Worm (Caenorhabditis elegans) whole organism, L4 larva: ENCODE data around the gene T11F9.7.
"Not testable (repeated sequence)": the region's sequence is repeated elsewhere in the genome, so short reads cannot be mapped to it uniquely, and the experiment has no call there.

ENCODE experiments used
- F10B5.3 ChIP-seq: sonication (generic microtip); optimal IDR thresholded peaks from 2 replicates; lab custom pipeline; 2016; ENCODE audit warnings: mild to moderate bottlenecking, missing genetic modification characterization, missing compliant biosample characterization
- F37D6.2 ChIP-seq: sonication (generic microtip); optimal IDR thresholded peaks from 2 replicates; lab custom pipeline; 2016; ENCODE audit warnings: mild to moderate bottlenecking, missing genetic modification characterization, missing compliant biosample characterization
- T26A8.4 ChIP-seq: fragments of 200-800 bp; sonication (Bioruptor generic); IDR thresholded peaks from 2 replicates; pipeline ENCODE4 v1.3.6; 2022; ENCODE audit warnings: missing genetic modification characterization, missing compliant biosample characterization
- ZK337.2 ChIP-seq: fragments of 200-800 bp; sonication (Bioruptor generic); IDR thresholded peaks from 2 replicates; pipeline ENCODE4 v1.3.6; 2022; ENCODE audit warnings: missing genetic modification reagents, missing genetic modification characterization, missing compliant biosample characterization
- ZK546.5 ChIP-seq, 2 experiments: sonication (generic microtip); optimal IDR thresholded peaks; 2 replicates each; lab custom pipeline; 2017; ENCODE audit warnings: missing biosample characterization in 2 of 2, missing genetic modification characterization in 2 of 2
- attf-4 ChIP-seq: sonication (generic microtip); optimal IDR thresholded peaks from 3 replicates; lab custom pipeline; 2017; ENCODE audit warnings: missing biosample characterization, missing genetic modification characterization
- ceh-20 ChIP-seq: fragments of 200-800 bp; sonication (Bioruptor generic); IDR thresholded peaks from 2 replicates; pipeline ENCODE4 v1.3.6; 2022; ENCODE audit warnings: missing genetic modification reagents, missing genetic modification characterization, missing compliant biosample characterization
- ceh-28 ChIP-seq: fragments of 150-350 bp; optimal IDR thresholded peaks from 2 replicates; lab custom pipeline; 2014; ENCODE audit warnings: missing biosample characterization, missing genetic modification reagents, missing genetic modification characterization
- ceh-32 ChIP-seq: sonication (generic microtip); optimal IDR thresholded peaks from 2 replicates; lab custom pipeline; 2016; ENCODE audit warnings: mild to moderate bottlenecking, missing genetic modification characterization, missing compliant biosample characterization; ENCODE audit not compliant: poor library complexity
- ceh-44 ChIP-seq: fragments of 200-800 bp; sonication (Bioruptor generic); IDR thresholded peaks from 2 replicates; pipeline ENCODE4 v1.3.6; 2022; ENCODE audit warnings: missing genetic modification reagents, missing genetic modification characterization, missing compliant biosample characterization
- ces-1 ChIP-seq: fragments of 150-350 bp; sonication (generic microtip); optimal IDR thresholded peaks from 4 replicates; lab custom pipeline; 2014; ENCODE audit warnings: missing biosample characterization, missing genetic modification reagents, missing genetic modification characterization
- cey-2 ChIP-seq: sonication (generic microtip); optimal IDR thresholded peaks from 3 replicates; lab custom pipeline; 2017; ENCODE audit warnings: missing genetic modification characterization, mild to moderate bottlenecking, missing compliant biosample characterization, antibody characterized with exemption, borderline replicate concordance; ENCODE audit not compliant: insufficient read depth
- ctbp-1 ChIP-seq: fragments of 200-800 bp; sonication (Bioruptor generic); IDR thresholded peaks from 2 replicates; pipeline ENCODE4 v1.3.6; 2022; ENCODE audit warnings: missing genetic modification reagents, missing genetic modification characterization, missing compliant biosample characterization
- daf-12 ChIP-seq: fragments of 150-350 bp; optimal IDR thresholded peaks from 2 replicates; lab custom pipeline; 2014; ENCODE audit warnings: missing biosample characterization, missing genetic modification reagents, missing genetic modification characterization
- daf-16 ChIP-seq, 3 experiments: sonication (generic microtip); optimal IDR thresholded peaks; 2 replicates each; lab custom pipeline; 2016 to 2017; ENCODE audit warnings: missing genetic modification characterization in 3 of 3, missing genetic modification reagents in 3 of 3, mild to moderate bottlenecking in 2 of 3, missing compliant biosample characterization in 2 of 3, missing biosample characterization in 1 of 3, moderate library complexity in 1 of 3
- daf-19 ChIP-seq: fragments of 200-800 bp; sonication (Bioruptor generic); conservative IDR thresholded peaks from 2 replicates; pipeline ENCODE4 v1.3.6; 2022; ENCODE audit warnings: missing genetic modification characterization, missing compliant biosample characterization
- dmd-8 ChIP-seq: fragments of 200-800 bp; sonication (Bioruptor generic); IDR thresholded peaks from 2 replicates; pipeline ENCODE4 v1.3.6; 2022; ENCODE audit warnings: missing genetic modification characterization, missing compliant biosample characterization
- dpl-1 ChIP-seq: fragments of 150-350 bp; optimal IDR thresholded peaks from 2 replicates; lab custom pipeline; 2014; ENCODE audit warnings: missing biosample characterization, missing genetic modification reagents, missing genetic modification characterization
- dve-1 ChIP-seq: sonication (generic microtip); optimal IDR thresholded peaks from 2 replicates; lab custom pipeline; 2017; ENCODE audit warnings: antibody characterized with exemption, mild to moderate bottlenecking, missing genetic modification characterization, missing compliant biosample characterization; ENCODE audit not compliant: insufficient read depth
- egl-43 ChIP-seq: fragments of 200-800 bp; sonication (Bioruptor generic); IDR thresholded peaks from 2 replicates; pipeline ENCODE4 v1.3.6; 2022; ENCODE audit warnings: missing genetic modification reagents, missing genetic modification characterization, missing compliant biosample characterization
- fkh-10 ChIP-seq: fragments of 150-350 bp; optimal IDR thresholded peaks from 2 replicates; lab custom pipeline; 2014; ENCODE audit warnings: missing biosample characterization, missing genetic modification reagents, missing genetic modification characterization
- hif-1 ChIP-seq, 2 experiments: sonication (generic microtip); optimal IDR thresholded peaks; 2 replicates each; lab custom pipeline; 2016 to 2017; ENCODE audit warnings: missing compliant biosample characterization in 2 of 2, missing genetic modification characterization in 2 of 2, missing genetic modification reagents in 2 of 2, missing genotype in 2 of 2, mild to moderate bottlenecking in 1 of 2
- hlh-11 ChIP-seq: fragments of 200-800 bp; sonication (Bioruptor generic); optimal IDR thresholded peaks from 2 replicates; lab custom pipeline; 2018; ENCODE audit warnings: mild to moderate bottlenecking, missing genetic modification characterization, missing compliant biosample characterization
- hlh-30 ChIP-seq: sonication (generic microtip); optimal IDR thresholded peaks from 2 replicates; lab custom pipeline; 2017; ENCODE audit warnings: antibody characterized with exemption, mild to moderate bottlenecking, missing genetic modification characterization, missing compliant biosample characterization; ENCODE audit not compliant: insufficient read depth
- lim-7 ChIP-seq: fragments of 200-800 bp; sonication (Bioruptor generic); IDR thresholded peaks from 2 replicates; pipeline ENCODE4 v1.3.6; 2022; ENCODE audit warnings: missing genetic modification characterization, missing compliant biosample characterization
- lin-29 ChIP-seq: fragments of 200-800 bp; sonication (Bioruptor generic); IDR thresholded peaks from 2 replicates; pipeline ENCODE4 v1.3.6; 2022; ENCODE audit warnings: missing genetic modification reagents, missing genetic modification characterization, missing compliant biosample characterization
- lin-38 ChIP-seq: fragments of 200-800 bp; sonication (Bioruptor generic); IDR thresholded peaks from 2 replicates; pipeline ENCODE4 v1.3.6; 2022; ENCODE audit warnings: missing genetic modification reagents, missing genetic modification characterization, missing compliant biosample characterization
- madf-5 ChIP-seq, 2 experiments: fragments of 200-800 bp; sonication (Bioruptor generic); IDR thresholded peaks; 2 replicates each; pipeline ENCODE4 v1.3.6; 2022; ENCODE audit warnings: missing compliant biosample characterization in 2 of 2, missing genetic modification characterization in 2 of 2
- madf-9 ChIP-seq: fragments of 200-800 bp; sonication (Bioruptor generic); conservative IDR thresholded peaks from 2 replicates; pipeline ENCODE4 v1.3.6; 2022; ENCODE audit warnings: missing genetic modification reagents, missing genetic modification characterization, missing compliant biosample characterization
- mdt-29 ChIP-seq: fragments of 200-800 bp; sonication (Bioruptor generic); IDR thresholded peaks from 2 replicates; pipeline ENCODE4 v1.3.6; 2022; ENCODE audit warnings: missing genetic modification reagents, missing genetic modification characterization, missing compliant biosample characterization
- mxl-2 ChIP-seq: fragments of 200-800 bp; sonication (Bioruptor generic); conservative IDR thresholded peaks from 2 replicates; pipeline ENCODE4 v1.3.6; 2022; ENCODE audit warnings: missing genetic modification reagents, missing genetic modification characterization, missing compliant biosample characterization
- nhr-102 ChIP-seq: sonication (generic microtip); optimal IDR thresholded peaks from 2 replicates; lab custom pipeline; 2016; ENCODE audit warnings: mild to moderate bottlenecking, missing genetic modification characterization, moderate library complexity, missing compliant biosample characterization
- nhr-48 ChIP-seq: sonication (generic microtip); optimal IDR thresholded peaks from 2 replicates; lab custom pipeline; 2016; ENCODE audit warnings: mild to moderate bottlenecking, missing genetic modification characterization, missing compliant biosample characterization
- nhr-77 ChIP-seq: fragments of 150-350 bp; optimal IDR thresholded peaks from 2 replicates; lab custom pipeline; 2014; ENCODE audit warnings: missing biosample characterization, missing genetic modification characterization
- pha-4 ChIP-seq, 2 experiments: fragments of 150-350 bp in 1 of 2; fragments of 200-800 bp in 1 of 2; sonication (Bioruptor generic) in 1 of 2; IDR thresholded peaks in 1 of 2; optimal IDR thresholded peaks in 1 of 2; 2 replicates each; pipeline versions ENCODE4 v1.3.6 to Lab custom; 2014 to 2022; ENCODE audit warnings: missing genetic modification characterization in 2 of 2, missing genetic modification reagents in 2 of 2, missing biosample characterization in 1 of 2, missing compliant biosample characterization in 1 of 2
- php-3 ChIP-seq: fragments of 200-800 bp; sonication (Bioruptor generic); IDR thresholded peaks from 2 replicates; pipeline ENCODE4 v1.3.6; 2022; ENCODE audit warnings: missing genetic modification reagents, missing genetic modification characterization, missing compliant biosample characterization
- skn-1 ChIP-seq: fragments of 150-350 bp; optimal IDR thresholded peaks from 2 replicates; lab custom pipeline; 2014; ENCODE audit warnings: missing biosample characterization, missing genetic modification characterization
- unc-130 ChIP-seq: sonication (generic microtip); optimal IDR thresholded peaks from 2 replicates; lab custom pipeline; 2016; ENCODE audit warnings: missing genetic modification reagents, missing genetic modification characterization, missing compliant biosample characterization
- unc-62 ChIP-seq, 3 experiments: fragments of 150-350 bp in 1 of 3; sonication (generic microtip); optimal IDR thresholded peaks in 2 of 3; peaks in 1 of 3; 1 replicate in 1 of 3; 2 replicates in 2 of 3; lab custom pipeline; 2014 to 2017; ENCODE audit warnings: missing biosample characterization in 3 of 3, missing genetic modification characterization in 3 of 3, missing genetic modification reagents in 3 of 3, missing genotype in 1 of 3
- zag-1 ChIP-seq: fragments of 150-350 bp; optimal IDR thresholded peaks from 2 replicates; lab custom pipeline; 2014; ENCODE audit warnings: missing biosample characterization, missing genetic modification characterization
- ztf-7 ChIP-seq: fragments of 150-350 bp; optimal IDR thresholded peaks from 2 replicates; lab custom pipeline; 2014; ENCODE audit warnings: missing biosample characterization, missing genetic modification characterization

T11F9.7 gene

ce11 chrV:11470210-11470713 lies 5.5 kb upstream of the T11F9.7 start, which contains the start of gene aat-6 (continued):
- TF ChIP-seq mxl-2 (GFP tag; lab: Robert Waterston, UW), result no peak
- no peak for TF ChIP-seq attf-4 (tag; lab: Kevin White, UChicago)
- no peak for TF ChIP-seq ceh-20 (GFP tag; lab: Robert Waterston, UW)
- TF ChIP-seq mdt-29, result no peak
- no peak for TF ChIP-seq daf-16 (GFP tag; optimal IDR thresholded peaks at IDR 0.05; lab: Kevin White, UChicago)
- TF ChIP-seq daf-16 (tag; optimal IDR thresholded peaks at IDR 0.05; lab: Kevin White, UChicago), result peak; percentile 70
- TF ChIP-seq fkh-10, result no peak
- no peak for TF ChIP-seq lim-7 (GFP tag; lab: Robert Waterston, UW)
- TF ChIP-seq lin-38 (GFP tag; lab: Robert Waterston, UW), result no peak
- TF ChIP-seq ceh-32 (tag; lab: Kevin White, UChicago), result no peak
- no peak for TF ChIP-seq hlh-30
- TF ChIP-seq F10B5.3 (tag; lab: Kevin White, UChicago), result no peak
- no peak for TF ChIP-seq hif-1 (tag; optimal IDR thresholded peaks at IDR 0.05; lab: Kevin White, UChicago)
- peak; percentile 71 for TF ChIP-seq dve-1 (tag; lab: Kevin White, UChicago)
- TF ChIP-seq daf-12 (tag; lab: Kevin White, UChicago), result no peak
- no peak for TF ChIP-seq pha-4 (GFP tag; IDR thresholded peaks at IDR 0.05; lab: Robert Waterston, UW)
- no peak for TF ChIP-seq pha-4 (tag; optimal IDR thresholded peaks at IDR 0.05; lab: Kevin White, UChicago)

- no peak for TF ChIP-seq php-3 (GFP tag; lab: Robert Waterston, UW)
Observed at ce11 chrV:11472209-11472608, 3.5 kb upstream of the T11F9.7 start, which contains the start of the genes nas-20 and nas-21. Gene nas-20, minus strand, starts transcription at chrV:11472309. Gene nas-21, plus strand, starts transcription at chrV:11472564.

ce11 chrV:11474399-11474798 lies 1.3 kb upstream of the T11F9.7 start, which contains the start of gene nas-22:
Gene nas-22, plus strand, starts transcription at chrV:11474699.
- TF ChIP-seq ZK546.5 (tag; optimal IDR thresholded peaks at IDR 0.05; lab: Kevin White, UChicago) (no peak), ztf-7 (tag; lab: Kevin White, UChicago) (no peak), dmd-8 (GFP tag; lab: Robert Waterston, UW) (no peak), hlh-11 (tag; lab: Kevin White, UChicago) (no peak), lin-29 (GFP tag; lab: Robert Waterston, UW) (no peak), F37D6.2 (tag; lab: Kevin White, UChicago) (no peak), nhr-102 (tag; lab: Kevin White, UChicago) (no peak), madf-9 (GFP tag; lab: Robert Waterston, UW) (no peak), nhr-48 (tag; lab: Kevin White, UChicago) (no peak), T26A8.4 (no peak), madf-5 (GFP tag; IDR thresholded peaks at IDR 0.05; lab: Robert Waterston, UW) (no peak)
- TF ChIP-seq, all 104 proteins: peak for 0

DNA sequence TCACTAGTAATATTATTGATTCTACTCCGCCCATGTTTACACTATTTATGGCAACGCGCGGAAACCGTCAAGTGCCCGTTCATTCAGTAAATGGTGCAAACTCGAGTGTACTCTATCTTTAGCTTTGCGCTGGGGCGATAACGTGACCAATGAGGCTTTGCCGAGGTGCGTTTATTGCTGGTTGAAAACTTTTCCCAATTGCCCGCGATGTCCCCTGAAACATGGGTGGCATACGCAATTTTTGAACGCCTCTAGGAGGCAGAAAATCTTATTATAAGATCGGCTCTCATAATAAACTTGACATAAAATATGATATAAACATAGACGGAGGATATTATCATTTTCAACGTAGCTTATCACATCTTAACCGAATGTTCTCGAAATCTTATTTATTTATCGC lies 2.3 kb downstream of the T11F9.7 start:
- TF ChIP-seq unc-62 (GFP tag; optimal IDR thresholded peaks at IDR 0.05 in 1 of 2; lab: Kevin White, UChicago) (peak in 1 of 2 experiments; percentile 41), unc-130 (peak; percentile 53)
- not testable (repeated sequence) for TF ChIP-seq unc-62 (tag; optimal IDR thresholded peaks at IDR 0.05; lab: Kevin White, UChicago)

- TF ChIP-seq daf-19 (GFP tag; lab: Robert Waterston, UW), result no peak
- TF ChIP-seq cey-2 (tag; lab: Kevin White, UChicago), result no peak
- no peak for TF ChIP-seq mdt-29
- no peak for TF ChIP-seq ctbp-1 (GFP tag; lab: Robert Waterston, UW)
- no peak for TF ChIP-seq dpl-1
- no peak for TF ChIP-seq ZK337.2 (GFP tag; lab: Robert Waterston, UW)
- no peak for TF ChIP-seq nhr-77 (tag; lab: Kevin White, UChicago)
- TF ChIP-seq ceh-28 (tag; lab: Kevin White, UChicago), result no peak
- no peak for TF ChIP-seq zag-1 (tag; lab: Kevin White, UChicago)
- TF ChIP-seq skn-1, result no peak
- TF ChIP-seq ceh-44 (GFP tag; lab: Robert Waterston, UW), result no peak
- no peak for TF ChIP-seq egl-43
- TF ChIP-seq T26A8.4, result no peak
- TF ChIP-seq nhr-102 (tag; lab: Kevin White, UChicago), result no peak
- no peak for TF ChIP-seq lin-29 (GFP tag; lab: Robert Waterston, UW)
- no peak for TF ChIP-seq ces-1 (GFP tag; lab: Kevin White, UChicago)
Observed at ce11 chrV:11479406-11479805, 3.7 kb downstream of the T11F9.7 start, which contains the start of gene T11F9.22. Gene T11F9.22, plus strand, starts transcription at chrV:11479706.
